Worm (Caenorhabditis elegans) whole organism, early embryonic: ENCODE data around the gene fbxa-10.

Experiments used
- F13C5.2 ChIP-seq: sonication (generic microtip); optimal IDR thresholded peaks from 2 replicates; lab custom pipeline; 2017; ENCODE audit warnings: mild to moderate bottlenecking, missing genetic modification characterization, inconsistent platforms, missing compliant biosample characterization
- aly-1 ChIP-seq: sonication (generic microtip); optimal IDR thresholded peaks from 2 replicates; lab custom pipeline; 2016; ENCODE audit warnings: missing genetic modification characterization, missing compliant biosample characterization
- ama-1 ChIP-seq: fragments of 150-350 bp; optimal IDR thresholded peaks from 2 replicates; lab custom pipeline; 2014
- ceh-13 ChIP-seq: fragments of 200-800 bp; sonication (Bioruptor generic); optimal IDR thresholded peaks from 2 replicates; lab custom pipeline; 2018; ENCODE audit warnings: mild to moderate bottlenecking, missing genetic modification characterization, missing compliant biosample characterization
- ceh-36 ChIP-seq: sonication (generic microtip); optimal IDR thresholded peaks from 2 replicates; lab custom pipeline; 2016; ENCODE audit warnings: missing genetic modification characterization, inconsistent platforms, missing compliant biosample characterization
- ets-7 ChIP-seq: sonication (generic microtip); optimal IDR thresholded peaks from 2 replicates; lab custom pipeline; 2016; ENCODE audit warnings: missing genotype, missing genetic modification characterization, missing compliant biosample characterization
- flt-1 ChIP-seq: fragments of 200-800 bp; sonication (Bioruptor generic); IDR thresholded peaks from 2 replicates; pipeline ENCODE4 v1.3.6; 2022; ENCODE audit warnings: missing genetic modification characterization, missing compliant biosample characterization
- hmbx-1 ChIP-seq: sonication (generic microtip); optimal IDR thresholded peaks from 2 replicates; lab custom pipeline; 2016; ENCODE audit warnings: mild to moderate bottlenecking, missing genetic modification characterization, missing compliant biosample characterization
- hnd-1 ChIP-seq: sonication (generic microtip); optimal IDR thresholded peaks from 2 replicates; lab custom pipeline; 2016; ENCODE audit warnings: missing genetic modification characterization, missing compliant biosample characterization
- sea-1 ChIP-seq: fragments of 200-800 bp; sonication (Bioruptor generic); conservative IDR thresholded peaks from 2 replicates; pipeline ENCODE4 v1.3.6; 2022; ENCODE audit warnings: missing genetic modification characterization, missing compliant biosample characterization
- tbx-11 ChIP-seq: fragments of 200-800 bp; sonication (Bioruptor generic); IDR thresholded peaks from 2 replicates; pipeline ENCODE4 v1.3.6; 2022; ENCODE audit warnings: missing genetic modification characterization, missing compliant biosample characterization
- tbx-37 ChIP-seq: fragments of 200-800 bp; sonication (Bioruptor generic); conservative IDR thresholded peaks from 2 replicates; pipeline ENCODE4 v1.3.6; 2022; ENCODE audit warnings: missing genetic modification reagents, missing genetic modification characterization, missing compliant biosample characterization

- TF ChIP-seq F13C5.2 (tag; lab: Kevin White, UChicago) (no peak), ama-1 (no peak), aly-1 (no peak), ceh-13 (GFP tag; lab: Kevin White, UChicago) (no peak), flt-1 (GFP tag; lab: Robert Waterston, UW) (no peak), sea-1 (GFP tag; lab: Robert Waterston, UW) (no peak), ceh-36 (tag; lab: Kevin White, UChicago) (no peak), hmbx-1 (no peak), hnd-1 (no peak), tbx-11 (GFP tag; lab: Robert Waterston, UW) (no peak), tbx-37 (GFP tag; lab: Robert Waterston, UW) (no peak), ets-7 (tag; lab: Kevin White, UChicago) (no peak)
These were observed 9.8 kb downstream of the fbxa-10 start, which contains the start of gene fbxa-51 for ce11 chrIII:961948-962347.
